Worm (Caenorhabditis elegans) whole organism, mixed stage, embryonic: ENCODE results near the gene Y116A8A.4.
"Not testable (repeated sequence)": the region's sequence is repeated elsewhere in the genome, so short reads cannot be mapped to it uniquely, and the experiment has no call there.

Source experiments
- M03D4.4 ChIP-seq: sonication (generic microtip); optimal IDR thresholded peaks from 2 replicates; lab custom pipeline; 2017; ENCODE audit warnings: mild to moderate bottlenecking, missing genetic modification characterization, missing compliant biosample characterization
- bed-3 ChIP-seq: fragments of 200-800 bp; sonication (Bioruptor generic); optimal IDR thresholded peaks from 3 replicates; lab custom pipeline; 2018; ENCODE audit warnings: mild to moderate bottlenecking, missing genetic modification characterization, moderate library complexity, missing compliant biosample characterization
- blmp-1 ChIP-seq: fragments of 150-350 bp; optimal IDR thresholded peaks from 2 replicates; lab custom pipeline; 2014; ENCODE audit warnings: missing biosample characterization, missing genetic modification characterization
- ceh-39 ChIP-seq: fragments of 150-350 bp; optimal IDR thresholded peaks from 2 replicates; lab custom pipeline; 2014; ENCODE audit warnings: missing biosample characterization, missing genetic modification characterization
- ceh-43 ChIP-seq: fragments of 200-800 bp; sonication (Bioruptor generic); optimal IDR thresholded peaks from 2 replicates; lab custom pipeline; 2018; ENCODE audit warnings: mild to moderate bottlenecking, missing genetic modification characterization, moderate library complexity, missing compliant biosample characterization
- ceh-83 ChIP-seq: fragments of 200-800 bp; sonication (Bioruptor generic); optimal IDR thresholded peaks from 2 replicates; lab custom pipeline; 2018; ENCODE audit warnings: mild to moderate bottlenecking, missing genetic modification characterization, missing compliant biosample characterization
- ces-1 ChIP-seq: fragments of 150-350 bp; optimal IDR thresholded peaks from 2 replicates; lab custom pipeline; 2014; ENCODE audit warnings: missing biosample characterization, missing genetic modification reagents, missing genetic modification characterization
- cnd-1 ChIP-seq: fragments of 200-800 bp; sonication (Bioruptor generic); optimal IDR thresholded peaks from 2 replicates; lab custom pipeline; 2018; ENCODE audit warnings: mild to moderate bottlenecking, missing genetic modification characterization, missing compliant biosample characterization
- drap-1 ChIP-seq: fragments of 200-800 bp; sonication (Bioruptor generic); optimal IDR thresholded peaks from 3 replicates; lab custom pipeline; 2018; ENCODE audit warnings: mild to moderate bottlenecking, missing genetic modification characterization, missing compliant biosample characterization
- flh-1 ChIP-seq: fragments of 200-800 bp; sonication (Bioruptor generic); optimal IDR thresholded peaks from 2 replicates; lab custom pipeline; 2018; ENCODE audit warnings: mild to moderate bottlenecking, missing genetic modification characterization, moderate library complexity, missing compliant biosample characterization
- ham-2 ChIP-seq: fragments of 200-800 bp; sonication (Bioruptor generic); optimal IDR thresholded peaks from 2 replicates; lab custom pipeline; 2018; ENCODE audit warnings: mild to moderate bottlenecking, missing genetic modification characterization, missing compliant biosample characterization
- hlh-1 ChIP-seq: fragments of 150-350 bp; optimal IDR thresholded peaks from 2 replicates; lab custom pipeline; 2014; ENCODE audit warnings: missing biosample characterization, missing genetic modification reagents, missing genetic modification characterization
- lin-13 ChIP-seq: fragments of 150-350 bp; optimal IDR thresholded peaks from 2 replicates; lab custom pipeline; 2014; ENCODE audit warnings: missing biosample characterization, missing genetic modification characterization
- lsy-2 ChIP-seq: fragments of 150-350 bp; optimal IDR thresholded peaks from 2 replicates; lab custom pipeline; 2014; ENCODE audit warnings: missing biosample characterization, missing genetic modification characterization
- mab-5 ChIP-seq: fragments of 150-350 bp; optimal IDR thresholded peaks from 2 replicates; lab custom pipeline; 2014; ENCODE audit warnings: missing biosample characterization, missing genetic modification characterization
- mep-1 ChIP-seq: fragments of 150-350 bp; optimal IDR thresholded peaks from 2 replicates; lab custom pipeline; 2017; ENCODE audit warnings: missing biosample characterization, missing genetic modification reagents, missing genetic modification characterization, inconsistent platforms
- mls-2 ChIP-seq: sonication (generic microtip); optimal IDR thresholded peaks from 2 replicates; lab custom pipeline; 2016; ENCODE audit warnings: mild to moderate bottlenecking, missing genetic modification characterization, moderate library complexity, missing compliant biosample characterization
- nhr-12 ChIP-seq: fragments of 150-350 bp; optimal IDR thresholded peaks from 2 replicates; lab custom pipeline; 2014; ENCODE audit warnings: missing biosample characterization, missing genetic modification characterization
- nhr-2 ChIP-seq: fragments of 150-350 bp; optimal IDR thresholded peaks from 2 replicates; lab custom pipeline; 2014; ENCODE audit warnings: missing biosample characterization, missing genetic modification characterization
- nhr-28 ChIP-seq: fragments of 150-350 bp; optimal IDR thresholded peaks from 2 replicates; lab custom pipeline; 2014; ENCODE audit warnings: missing biosample characterization, missing genetic modification characterization
- pha-4 ChIP-seq: fragments of 150-350 bp; optimal IDR thresholded peaks from 2 replicates; lab custom pipeline; 2018; ENCODE audit warnings: missing biosample characterization, missing genetic modification reagents, missing genetic modification characterization
- sem-2 ChIP-seq: fragments of 200-800 bp; sonication (Bioruptor generic); optimal IDR thresholded peaks from 2 replicates; lab custom pipeline; 2018; ENCODE audit warnings: mild to moderate bottlenecking, missing genetic modification characterization, missing compliant biosample characterization
- snpc-4 ChIP-seq: fragments of 150-350 bp; optimal IDR thresholded peaks from 2 replicates; lab custom pipeline; 2014; ENCODE audit warnings: missing biosample characterization, missing genetic modification characterization
- sptf-1 ChIP-seq: sonication (generic microtip); optimal IDR thresholded peaks from 2 replicates; lab custom pipeline; 2017; ENCODE audit warnings: mild to moderate bottlenecking, missing genetic modification characterization, moderate library complexity, missing compliant biosample characterization
- tbx-8 ChIP-seq: fragments of 200-800 bp; sonication (Bioruptor generic); optimal IDR thresholded peaks from 2 replicates; lab custom pipeline; 2018; ENCODE audit warnings: mild to moderate bottlenecking, missing genetic modification characterization, moderate library complexity, missing compliant biosample characterization
- unc-120 ChIP-seq: sonication (generic microtip); optimal IDR thresholded peaks from 2 replicates; lab custom pipeline; 2017; ENCODE audit warnings: missing genetic modification characterization, missing compliant biosample characterization; ENCODE audit not compliant: poor library complexity, severe bottlenecking
- unc-39 ChIP-seq: fragments of 150-350 bp; optimal IDR thresholded peaks from 2 replicates; lab custom pipeline; 2014; ENCODE audit warnings: missing biosample characterization, missing genetic modification characterization
- unc-62 ChIP-seq: fragments of 150-350 bp; optimal IDR thresholded peaks from 2 replicates; lab custom pipeline; 2014; ENCODE audit warnings: missing biosample characterization, missing genetic modification reagents, missing genetic modification characterization
- zip-8 ChIP-seq: fragments of 150-350 bp; optimal IDR thresholded peaks from 2 replicates; lab custom pipeline; 2014; ENCODE audit warnings: missing biosample characterization, missing genetic modification characterization
- ztf-11 ChIP-seq: fragments of 150-350 bp; optimal IDR thresholded peaks from 2 replicates; lab custom pipeline; 2014; ENCODE audit warnings: missing biosample characterization, missing genetic modification characterization

Gene Y116A8A.4

DNA sequence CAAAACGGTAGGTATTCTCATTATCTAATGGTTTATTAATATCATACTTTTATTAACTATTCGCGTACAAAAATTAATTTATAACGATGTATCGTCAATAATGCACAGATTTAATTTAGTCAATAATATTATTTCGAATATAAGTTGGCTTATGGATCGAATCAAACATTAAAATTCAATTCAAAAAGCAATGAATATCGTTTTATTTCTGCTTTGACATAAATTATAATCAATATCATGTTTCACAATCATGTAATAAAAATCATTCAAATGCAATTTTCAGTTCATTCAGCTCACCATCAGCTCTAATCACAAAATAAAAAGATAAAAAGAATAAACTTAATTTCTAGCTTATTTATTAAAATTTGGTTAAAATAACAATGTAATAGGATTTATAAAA, 6.1 kb downstream of the Y116A8A.4 start, which contains the start of gene Y116A8A.6:
Gene Y116A8A.6 (minus strand): TSS at position 101 of the 400 bp plus-strand sequence.
- no peak for TF ChIP-seq nhr-28 (tag; lab: Kevin White, UChicago)
- no peak for TF ChIP-seq drap-1 (GFP tag; lab: Kevin White, UChicago)
- no peak for TF ChIP-seq ceh-83 (GFP tag; lab: Kevin White, UChicago)
- no peak for TF ChIP-seq hlh-1

ce11 chrIV:16829896-16830295, 7.3 kb downstream of the Y116A8A.4 start, which contains the start of gene Y116A8A.7:
Gene Y116A8A.7 (plus strand): TSS chrIV:16830196.
- TF ChIP-seq drap-1 (GFP tag; lab: Kevin White, UChicago) (no peak), ceh-43 (no peak), nhr-28 (tag; lab: Kevin White, UChicago) (no peak), lin-13 (tag; lab: Kevin White, UChicago) (no peak), nhr-12 (no peak), ceh-39 (no peak), mep-1 (no peak), ham-2 (no peak), zip-8 (tag; lab: Kevin White, UChicago) (no peak), bed-3 (GFP tag; lab: Kevin White, UChicago) (no peak), blmp-1 (no peak), sem-2 (GFP tag; lab: Kevin White, UChicago) (no peak)

DNA sequence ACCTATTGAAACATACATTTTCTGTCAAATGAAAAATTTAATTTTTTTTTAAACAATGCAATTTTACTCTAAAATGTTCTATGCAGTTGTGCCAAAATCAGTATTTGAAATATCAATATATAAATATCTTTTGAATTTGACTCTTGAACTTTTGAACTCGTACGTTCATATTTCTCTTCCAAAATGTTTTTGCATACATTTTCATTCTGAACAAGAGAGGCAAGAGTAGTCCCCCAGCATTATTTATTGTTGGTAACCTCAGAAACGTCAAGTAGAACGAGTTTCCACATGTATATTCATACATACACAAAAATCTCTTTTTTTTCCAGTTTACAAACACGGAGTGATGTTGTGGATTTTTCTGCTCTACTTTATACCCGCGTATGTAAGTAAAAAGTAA, 8.7 kb downstream of the Y116A8A.4 start, which contains the start of gene clec-194:
Gene clec-194 (plus strand): TSS at position 301 of the 400 bp plus-strand sequence.
- TF ChIP-seq ces-1 (GFP tag; lab: Kevin White, UChicago), result no peak
- no peak for TF ChIP-seq unc-39 (tag; lab: Kevin White, UChicago)
- TF ChIP-seq hlh-1, result no peak
- no peak for TF ChIP-seq lsy-2 (tag; lab: Kevin White, UChicago)
- no peak for TF ChIP-seq sptf-1 (tag; lab: Kevin White, UChicago)
- TF ChIP-seq unc-120 (tag; lab: Kevin White, UChicago), result no peak
- TF ChIP-seq mls-2 (tag; lab: Kevin White, UChicago), result no peak
- TF ChIP-seq mab-5, result no peak
- TF ChIP-seq nhr-2 (tag; lab: Kevin White, UChicago), result no peak

DNA sequence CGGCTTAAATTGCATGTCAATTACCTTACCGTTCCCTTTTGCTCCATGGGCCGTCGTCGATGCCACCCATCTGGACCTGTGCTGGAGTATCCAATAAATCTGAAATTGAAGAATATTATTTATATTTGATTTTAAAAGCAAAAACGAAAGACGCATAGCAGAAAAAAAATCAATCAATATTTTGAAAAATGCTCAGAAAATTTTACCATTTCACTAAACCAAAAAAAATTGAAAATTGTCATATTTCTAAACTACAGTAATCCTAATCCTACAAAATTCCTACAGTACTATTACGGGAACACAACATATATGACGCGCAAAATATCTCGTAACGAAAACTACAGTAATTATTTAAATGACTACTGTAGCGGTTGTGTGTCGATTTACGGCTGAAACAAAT, 20.2 kb downstream of the Y116A8A.4 start, which contains the start of gene Y116A8A.150:
Gene Y116A8A.150 (minus strand): TSS at position 101 of the 400 bp plus-strand sequence.
- TF ChIP-seq flh-1 (GFP tag; lab: Kevin White, UChicago); M03D4.4 (tag; lab: Kevin White, UChicago); lsy-2 (tag; lab: Kevin White, UChicago): not testable (repeated sequence)

- peak; percentile 75 for TF ChIP-seq lsy-2 (tag; lab: Kevin White, UChicago)
- TF ChIP-seq, all 35 proteins: peak for 1; not testable (repeated sequence) for 34
These were observed 22.7 kb downstream of the Y116A8A.4 start for ce11 chrIV:16845376-16845775.

DNA sequence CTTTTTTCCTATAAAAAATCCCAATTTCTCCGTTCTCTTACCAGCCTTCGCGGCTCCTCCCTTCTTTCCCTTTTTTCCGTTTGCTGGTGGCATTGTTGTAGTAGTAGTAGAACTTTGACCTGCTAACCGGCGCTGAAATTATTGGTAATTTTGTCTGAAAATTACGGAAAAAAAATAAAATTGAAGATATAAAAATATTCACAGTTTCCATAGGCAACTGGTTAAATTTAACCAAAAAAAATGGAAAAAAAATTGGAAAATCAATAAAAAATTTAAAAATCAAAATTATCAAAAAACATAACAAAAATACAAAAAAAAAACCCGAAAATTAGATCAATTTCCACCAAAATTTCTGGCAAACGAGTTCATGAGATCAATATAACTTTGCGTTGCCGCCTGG, 32.2 kb downstream of the Y116A8A.4 start, which contains the start of gene map-2:
Gene map-2 (minus strand): TSS at position 101 of the 400 bp plus-strand sequence.
- no peak for TF ChIP-seq pha-4 (tag; lab: Kevin White, UChicago)
- no peak for TF ChIP-seq unc-39 (tag; lab: Kevin White, UChicago)
- no peak for TF ChIP-seq ham-2
- no peak for TF ChIP-seq mep-1
- no peak for TF ChIP-seq cnd-1
- TF ChIP-seq ces-1 (GFP tag; lab: Kevin White, UChicago), result no peak
- no peak for TF ChIP-seq mab-5
- TF ChIP-seq M03D4.4 (tag; lab: Kevin White, UChicago), result no peak
- TF ChIP-seq nhr-12, result no peak
- TF ChIP-seq drap-1 (GFP tag; lab: Kevin White, UChicago), result no peak
- TF ChIP-seq ceh-43, result no peak
- TF ChIP-seq lin-13 (tag; lab: Kevin White, UChicago), result no peak
- TF ChIP-seq unc-120 (tag; lab: Kevin White, UChicago), result no peak
- TF ChIP-seq bed-3 (GFP tag; lab: Kevin White, UChicago), result no peak
- no peak for TF ChIP-seq ceh-39
- TF ChIP-seq unc-62, result no peak
- no peak for TF ChIP-seq snpc-4 (tag; lab: Kevin White, UChicago)
- TF ChIP-seq tbx-8 (GFP tag; lab: Kevin White, UChicago), result no peak
- TF ChIP-seq ztf-11, result no peak
